Fruit fly (Drosophila melanogaster) whole organism, wandering third instar larva: ENCODE measurements around the gene Irp-1B.
A peak's percentile ranks its signal among the peaks of the same experiment; 100 is the strongest.

Experiments
- Abd-B ChIP-seq: fragments of >200 bp; optimal IDR thresholded peaks from 2 replicates; lab custom pipeline; 2017; ENCODE audit warnings: missing biosample characterization, missing genetic modification characterization
- CG32264 ChIP-seq: fragments of 200-800 bp; sonication (Bioruptor generic); optimal IDR thresholded peaks from 2 replicates; lab custom pipeline; 2016; ENCODE audit warnings: missing biosample characterization, missing genetic modification characterization
- CG9705 ChIP-seq: fragments of 200-800 bp; sonication (Bioruptor generic); optimal IDR thresholded peaks from 2 replicates; lab custom pipeline; 2018; ENCODE audit warnings: missing biosample characterization, mild to moderate bottlenecking, missing genetic modification characterization
- CrebA ChIP-seq: fragments of 200-800 bp; sonication (Bioruptor generic); optimal IDR thresholded peaks from 2 replicates; lab custom pipeline; 2016; ENCODE audit warnings: missing biosample characterization, mild to moderate bottlenecking, missing genetic modification characterization, borderline replicate concordance
- Dfd ChIP-seq: fragments of >200 bp; optimal IDR thresholded peaks from 2 replicates; lab custom pipeline; 2017; ENCODE audit warnings: missing biosample characterization, missing genetic modification characterization
- Dif ChIP-seq: fragments of 200-275, 200-300 bp; sonication (Bioruptor generic); optimal IDR thresholded peaks from 2 replicates; lab custom pipeline; 2018; ENCODE audit warnings: missing biosample characterization, missing genetic modification characterization; ENCODE audit not compliant: partially characterized antibody
- GATAd ChIP-seq: sonication (Bioruptor generic); optimal IDR thresholded peaks from 2 replicates; lab custom pipeline; 2016; ENCODE audit warnings: missing biosample characterization, missing genetic modification characterization
- HLH106 ChIP-seq: fragments of 200-800 bp; optimal IDR thresholded peaks from 3 replicates; lab custom pipeline; 2019; ENCODE audit warnings: missing biosample characterization, mild to moderate bottlenecking, missing genetic modification characterization, moderate library complexity
- Hnf4 ChIP-seq: fragments of 200-800 bp; sonication (Bioruptor generic); optimal IDR thresholded peaks from 2 replicates; lab custom pipeline; 2016; ENCODE audit warnings: missing biosample characterization, mild to moderate bottlenecking, missing genetic modification characterization
- Hr78 ChIP-seq: fragments of >200 bp; optimal IDR thresholded peaks from 2 replicates; lab custom pipeline; 2017; ENCODE audit warnings: missing biosample characterization, missing genetic modification characterization
- Hr83 ChIP-seq: fragments of 200-300 bp; sonication (Bioruptor generic); optimal IDR thresholded peaks from 2 replicates; lab custom pipeline; 2016; ENCODE audit warnings: missing biosample characterization, mild to moderate bottlenecking, missing genetic modification characterization, moderate library complexity; ENCODE audit not compliant: poor library complexity, severe bottlenecking
- Jra ChIP-seq: sonication (Bioruptor generic); optimal IDR thresholded peaks from 2 replicates; lab custom pipeline; 2016; ENCODE audit warnings: missing biosample characterization, missing genetic modification characterization
- Mio ChIP-seq: sonication (Bioruptor generic); optimal IDR thresholded peaks from 2 replicates; lab custom pipeline; 2016; ENCODE audit warnings: missing biosample characterization, missing genetic modification characterization
- Myc ChIP-seq: fragments of >200 bp; optimal IDR thresholded peaks from 2 replicates; lab custom pipeline; 2017
- OdsH ChIP-seq: fragments of 200-800 bp; sonication (Bioruptor generic); optimal IDR thresholded peaks from 2 replicates; lab custom pipeline; 2016; ENCODE audit warnings: missing biosample characterization, mild to moderate bottlenecking, missing genetic modification characterization
- Rel ChIP-seq, 2 experiments: fragments of 200-800 bp; sonication (Bioruptor generic) in 1 of 2; optimal IDR thresholded peaks; 2 replicates in 1 of 2; 3 replicates in 1 of 2; lab custom pipeline; 2016 to 2019; ENCODE audit warnings: mild to moderate bottlenecking in 2 of 2, missing biosample characterization in 2 of 2, missing genetic modification characterization in 2 of 2, moderate library complexity in 1 of 2
- Sp1 ChIP-seq: fragments of 200-800 bp; sonication (Bioruptor generic); optimal IDR thresholded peaks from 3 replicates; lab custom pipeline; 2019; ENCODE audit warnings: missing biosample characterization, mild to moderate bottlenecking, missing genetic modification characterization, moderate library complexity
- Vsx2 ChIP-seq: fragments of 200-300, 225-300 bp; sonication (Bioruptor generic); optimal IDR thresholded peaks from 2 replicates; lab custom pipeline; 2018; ENCODE audit warnings: missing biosample characterization, missing genetic modification characterization; ENCODE audit not compliant: partially characterized antibody
- br ChIP-seq: fragments of 200-800 bp; sonication (Bioruptor generic); optimal IDR thresholded peaks from 2 replicates; lab custom pipeline; 2016; ENCODE audit warnings: missing biosample characterization, missing genetic modification characterization
- brk ChIP-seq: fragments of 200-800 bp; sonication (Bioruptor generic); optimal IDR thresholded peaks from 2 replicates; lab custom pipeline; 2016; ENCODE audit warnings: missing biosample characterization, mild to moderate bottlenecking, missing genetic modification characterization
- dl ChIP-seq, 2 experiments: fragments of 175-275, 200-275 bp in 1 of 2; fragments of 200-275 bp in 1 of 2; sonication (Bioruptor generic); optimal IDR thresholded peaks; lab custom pipeline; 2018; ENCODE audit warnings: mild to moderate bottlenecking in 2 of 2, missing biosample characterization in 2 of 2, missing genetic modification characterization in 2 of 2, moderate library complexity in 2 of 2; ENCODE audit not compliant: partially characterized antibody in 2 of 2, insufficient read depth in 1 of 2
- ey ChIP-seq: fragments of 200-800 bp; sonication (Bioruptor generic); optimal IDR thresholded peaks from 2 replicates; lab custom pipeline; 2016; ENCODE audit warnings: missing biosample characterization, missing genetic modification characterization
- foxo ChIP-seq, 2 experiments: fragments of 200-800 bp; sonication (Bioruptor generic); optimal IDR thresholded peaks; 2 replicates in 1 of 2; 3 replicates in 1 of 2; lab custom pipeline; 2016 to 2017; ENCODE audit warnings: missing biosample characterization in 2 of 2, missing genetic modification characterization in 2 of 2
- fru ChIP-seq: fragments of 200-800 bp; sonication (Bioruptor generic); optimal IDR thresholded peaks from 3 replicates; lab custom pipeline; 2016; ENCODE audit warnings: missing biosample characterization, mild to moderate bottlenecking, missing genetic modification characterization
- h ChIP-seq: fragments of 200-800 bp; sonication (Bioruptor generic); optimal IDR thresholded peaks from 3 replicates; lab custom pipeline; 2016; ENCODE audit warnings: missing biosample characterization, mild to moderate bottlenecking, missing genetic modification characterization
- lola ChIP-seq: fragments of >200 bp; optimal IDR thresholded peaks from 2 replicates; lab custom pipeline; 2017; ENCODE audit warnings: missing biosample characterization, missing genetic modification characterization
- pan ChIP-seq: fragments of >200 bp; optimal IDR thresholded peaks from 2 replicates; lab custom pipeline; 2017
- psq ChIP-seq: fragments of 200-800 bp; sonication (Bioruptor generic); optimal IDR thresholded peaks from 3 replicates; lab custom pipeline; 2017; ENCODE audit warnings: missing biosample characterization, mild to moderate bottlenecking, missing genetic modification characterization, moderate library complexity
- rgr ChIP-seq: fragments of 200-800 bp; sonication (Bioruptor generic); optimal IDR thresholded peaks from 3 replicates; lab custom pipeline; 2016; ENCODE audit warnings: missing biosample characterization, mild to moderate bottlenecking, missing genetic modification characterization
- sage ChIP-seq: fragments of 200-800 bp; sonication (Bioruptor generic); optimal IDR thresholded peaks from 2 replicates; lab custom pipeline; 2016; ENCODE audit warnings: missing biosample characterization, mild to moderate bottlenecking, missing genetic modification characterization
- sv ChIP-seq: fragments of 200-800 bp; sonication (Bioruptor generic); optimal IDR thresholded peaks from 3 replicates; lab custom pipeline; 2016; ENCODE audit warnings: missing biosample characterization, missing genetic modification characterization
- tai ChIP-seq: sonication (Bioruptor generic); optimal IDR thresholded peaks from 2 replicates; lab custom pipeline; 2016; ENCODE audit warnings: missing biosample characterization, missing genetic modification characterization
- usp ChIP-seq: fragments of >200 bp; optimal IDR thresholded peaks from 2 replicates; lab custom pipeline; 2017; ENCODE audit warnings: missing biosample characterization, missing genetic modification characterization
- woc ChIP-seq: sonication (Bioruptor generic); optimal IDR thresholded peaks from 2 replicates; lab custom pipeline; 2016; ENCODE audit warnings: missing biosample characterization, mild to moderate bottlenecking, missing genetic modification characterization

The Irp-1B gene

DNA sequence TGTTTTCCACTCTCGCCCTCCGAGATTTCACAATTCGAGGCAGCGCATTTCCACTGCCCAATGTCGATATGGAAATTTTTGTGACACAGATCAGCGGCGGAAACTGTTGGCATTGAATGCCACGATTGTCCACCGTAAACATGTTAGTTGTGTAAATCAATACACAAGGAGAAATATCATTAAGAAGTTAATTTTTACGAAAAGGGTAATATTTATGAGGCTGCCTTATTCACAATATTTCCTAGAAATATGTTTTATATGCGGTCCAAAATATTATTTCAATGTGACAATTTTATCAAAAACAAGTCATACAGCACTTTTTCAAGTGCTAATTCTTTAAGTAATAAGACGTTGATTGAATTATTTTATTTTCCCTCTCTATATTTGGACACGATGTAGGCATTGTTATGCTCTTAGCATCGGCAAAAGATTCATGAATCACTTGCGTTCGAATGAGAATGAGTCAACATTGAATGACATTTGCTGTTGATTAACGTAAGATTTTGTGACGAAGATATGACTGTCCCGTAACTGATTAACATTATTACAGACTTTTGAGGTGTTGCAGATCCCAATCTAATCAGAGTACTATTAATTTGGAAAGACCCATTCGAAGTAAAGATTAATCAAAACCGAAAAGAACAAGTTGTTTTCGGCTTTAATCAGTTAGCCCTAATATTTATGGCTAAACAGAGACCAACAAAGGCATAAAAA, 18.9 kb downstream of the Irp-1B start (continued):
- TF ChIP-seq woc (GFP tag; lab: Kevin White, UChicago) = no peak
- peak; percentile 43 to 59 for TF ChIP-seq dl (GFP tag; optimal IDR thresholded peaks at IDR 0.05; lab: Kevin White, UChicago; ENCODE audit: insufficient read depth in 1 of 2, partially characterized antibody in 2 of 2)
- TF ChIP-seq sv (GFP tag; lab: Kevin White, UChicago) = peak; percentile 56
- TF ChIP-seq pan (lab: Kevin White, UChicago) = no peak
- TF ChIP-seq CrebA = no peak
- TF ChIP-seq OdsH (GFP tag; lab: Kevin White, UChicago) = peak; percentile 5
- peak; percentile 3 for TF ChIP-seq ey (GFP tag; lab: Kevin White, UChicago)
- no peak for TF ChIP-seq foxo (GFP tag; optimal IDR thresholded peaks at IDR 0.05; lab: Kevin White, UChicago)

DNA sequence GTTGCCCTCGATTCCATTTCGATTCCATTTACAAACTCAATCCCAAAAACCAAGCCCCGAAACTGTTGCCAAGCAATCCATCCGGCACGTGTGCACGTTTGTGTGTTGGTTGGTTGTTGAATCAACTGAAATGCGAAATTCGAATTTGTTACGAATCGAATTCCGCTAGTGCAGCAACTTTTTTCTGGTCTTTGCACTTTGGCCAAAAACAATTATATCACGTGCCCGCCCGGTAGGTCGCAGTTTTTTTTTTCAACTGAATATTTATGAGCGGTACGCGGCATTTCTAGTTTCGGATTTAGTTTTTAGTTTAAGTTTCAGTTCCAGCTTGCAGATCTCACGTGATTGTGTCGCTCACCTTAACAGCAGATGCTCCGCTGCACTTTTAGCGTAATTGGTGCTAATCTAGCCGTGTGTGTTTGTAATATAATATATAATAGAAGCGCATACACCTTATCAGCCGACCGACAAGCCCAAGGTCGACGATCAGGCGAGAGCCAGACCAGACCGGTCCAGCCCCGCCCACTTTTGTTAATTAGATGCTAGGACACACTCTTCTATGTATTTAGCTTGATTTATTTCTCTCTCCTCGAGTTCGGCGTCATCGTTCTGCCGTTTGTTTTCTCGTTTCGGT, 19.5 kb downstream of the Irp-1B start:
- TF ChIP-seq sv (GFP tag; lab: Kevin White, UChicago) (no peak), CG32264 (no peak), Rel (GFP tag; optimal IDR thresholded peaks at IDR 0.05; lab: Kevin White, UChicago) (no peak), Rel (tag; optimal IDR thresholded peaks at IDR 0.05; lab: Kevin White, UChicago) (peak; percentile 12), usp (no peak)

DNA sequence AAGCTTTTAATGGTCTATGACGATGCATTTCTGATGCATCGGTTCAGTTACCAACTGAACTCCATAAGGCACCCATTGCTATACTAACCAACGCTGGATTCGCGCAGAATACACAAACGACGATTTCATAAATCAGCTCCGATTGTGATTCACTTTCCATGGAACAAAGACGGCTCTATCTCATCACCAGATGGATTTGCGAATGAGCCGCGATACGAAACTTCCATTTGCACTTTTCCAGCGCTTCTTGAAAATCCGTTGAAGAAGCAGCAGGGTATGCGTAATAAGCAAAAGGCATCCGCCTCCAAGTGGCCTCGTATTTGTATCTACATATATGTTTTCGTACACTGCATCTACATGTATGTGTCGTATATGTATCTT, 20.1 kb downstream of the Irp-1B start:
- peak; percentile 16 for TF ChIP-seq Hr83 (GFP tag; lab: Kevin White, UChicago)
- TF ChIP-seq br (GFP tag; lab: Kevin White, UChicago) = no peak
- TF ChIP-seq sv (GFP tag; lab: Kevin White, UChicago) = no peak
- TF ChIP-seq brk (GFP tag; lab: Kevin White, UChicago) = no peak
- TF ChIP-seq psq (GFP tag; lab: Kevin White, UChicago) = no peak
- TF ChIP-seq fru (GFP tag; lab: Kevin White, UChicago) = no peak
- TF ChIP-seq Rel (GFP tag; optimal IDR thresholded peaks at IDR 0.05; lab: Kevin White, UChicago) = no peak
- TF ChIP-seq Rel (tag; optimal IDR thresholded peaks at IDR 0.05; lab: Kevin White, UChicago) = peak; percentile 38
- no peak for TF ChIP-seq Dif
- no peak for TF ChIP-seq Dfd (GFP tag; lab: Kevin White, UChicago)
- no peak for TF ChIP-seq Abd-B (GFP tag; lab: Kevin White, UChicago)
- TF ChIP-seq usp = no peak
- TF ChIP-seq CrebA = no peak
- no peak for TF ChIP-seq Jra (GFP tag; lab: Kevin White, UChicago)
- no peak for TF ChIP-seq lola (GFP tag; lab: Kevin White, UChicago)
- TF ChIP-seq Myc (lab: Kevin White, UChicago) = no peak

DNA sequence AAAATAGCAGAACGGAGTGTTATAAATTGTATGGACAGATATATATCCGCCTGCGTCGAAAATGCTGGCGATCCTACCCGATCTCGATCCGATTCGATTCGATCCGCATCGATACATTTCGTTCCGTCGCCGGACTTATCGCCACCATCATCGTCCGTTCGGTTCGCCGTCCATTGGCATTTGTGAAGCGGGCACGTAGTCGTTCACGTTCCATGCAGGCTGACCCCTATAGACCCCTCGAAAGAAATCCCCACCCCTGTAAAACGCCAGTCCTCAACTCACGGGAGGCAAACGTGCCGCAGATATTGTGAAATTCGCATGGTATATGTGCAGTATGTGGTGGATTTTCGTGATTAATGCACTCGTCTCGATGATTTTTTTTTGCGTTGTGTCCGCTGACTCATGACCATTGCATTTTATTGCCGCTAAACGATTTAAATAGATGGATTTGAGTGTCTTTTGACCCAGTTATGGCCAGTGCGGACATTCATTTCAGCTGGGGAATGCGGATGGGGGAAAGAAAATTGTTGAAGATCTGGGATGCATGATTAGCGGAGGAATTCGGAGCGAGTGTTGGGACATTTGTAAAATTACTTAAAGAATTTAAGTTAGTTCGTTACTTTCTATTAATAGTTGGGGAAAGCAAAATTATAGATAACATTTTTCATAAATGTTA, 20.7 kb downstream of the Irp-1B start:
- TF ChIP-seq Rel (GFP tag; optimal IDR thresholded peaks at IDR 0.05; lab: Kevin White, UChicago) = no peak
- TF ChIP-seq Rel (tag; optimal IDR thresholded peaks at IDR 0.05; lab: Kevin White, UChicago) = peak; percentile 97
- TF ChIP-seq Vsx2 (GFP tag; lab: Kevin White, UChicago) = no peak
- TF ChIP-seq br (GFP tag; lab: Kevin White, UChicago) = peak; percentile 42
- TF ChIP-seq Jra (GFP tag; lab: Kevin White, UChicago) = no peak
- peak; percentile 14 for TF ChIP-seq h
- no peak for TF ChIP-seq usp
- peak; percentile 6 for TF ChIP-seq Sp1

DNA sequence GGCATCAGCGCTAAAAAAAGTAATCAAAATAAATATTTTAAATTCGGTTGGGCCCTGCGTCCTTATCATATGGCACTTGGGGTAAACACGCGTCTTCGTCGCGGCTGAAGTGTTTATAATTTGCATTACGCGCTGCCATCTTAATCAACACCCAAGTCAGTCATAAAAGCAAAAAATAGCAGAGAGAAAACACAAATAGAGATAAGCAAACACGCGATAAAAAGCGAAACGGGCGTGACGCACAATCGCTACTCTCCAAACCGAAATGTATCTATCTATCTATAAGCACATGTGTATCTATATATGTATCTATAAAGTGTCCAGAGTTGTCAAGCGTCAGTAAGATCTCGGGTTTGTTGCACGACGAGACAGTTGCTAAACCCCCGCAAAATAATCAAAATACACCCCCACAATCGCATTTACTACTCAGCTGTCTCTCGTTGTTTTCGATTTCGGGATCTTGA, 21.7 kb downstream of the Irp-1B start:
- TF ChIP-seq CrebA (peak; percentile 45), foxo (GFP tag; optimal IDR thresholded peaks at IDR 0.05; lab: Kevin White, UChicago) (peak in 1 of 2 experiments; percentile 34), Hr78 (GFP tag; lab: Kevin White, UChicago) (no peak), brk (GFP tag; lab: Kevin White, UChicago) (peak; percentile 67), GATAd (GFP tag; lab: Kevin White, UChicago) (no peak), dl (GFP tag; optimal IDR thresholded peaks at IDR 0.05; lab: Kevin White, UChicago; ENCODE audit: insufficient read depth in 1 of 2, partially characterized antibody in 2 of 2) (no peak), h (peak; percentile 87), ey (GFP tag; lab: Kevin White, UChicago) (peak; percentile 7), tai (GFP tag; lab: Kevin White, UChicago) (peak; percentile 49), sage (GFP tag; lab: Kevin White, UChicago) (peak; percentile 71), HLH106 (tag; lab: Kevin White, UChicago) (peak; percentile 23), rgr (GFP tag; lab: Kevin White, UChicago) (peak; percentile 56), Sp1 (peak; percentile 28), Hr83 (GFP tag; lab: Kevin White, UChicago) (peak; percentile 88), OdsH (GFP tag; lab: Kevin White, UChicago) (peak; percentile 58), fru (GFP tag; lab: Kevin White, UChicago) (peak; percentile 39), sv (GFP tag; lab: Kevin White, UChicago) (no peak), br (GFP tag; lab: Kevin White, UChicago) (peak; percentile 73), Rel (GFP tag; optimal IDR thresholded peaks at IDR 0.05; lab: Kevin White, UChicago) (peak; percentile 42), Rel (tag; optimal IDR thresholded peaks at IDR 0.05; lab: Kevin White, UChicago) (peak; percentile 78), lola (GFP tag; lab: Kevin White, UChicago) (no peak), CG32264 (peak; percentile 55), CG9705 (GFP tag; lab: Kevin White, UChicago) (peak; percentile 32), psq (GFP tag; lab: Kevin White, UChicago) (peak; percentile 36), Hnf4 (GFP tag; lab: Kevin White, UChicago) (peak; percentile 64), Mio (GFP tag; lab: Kevin White, UChicago) (no peak), Jra (GFP tag; lab: Kevin White, UChicago) (peak; percentile 53)
